Worm (Caenorhabditis elegans): ENCODE data around the gene dib-1.

DNA sequence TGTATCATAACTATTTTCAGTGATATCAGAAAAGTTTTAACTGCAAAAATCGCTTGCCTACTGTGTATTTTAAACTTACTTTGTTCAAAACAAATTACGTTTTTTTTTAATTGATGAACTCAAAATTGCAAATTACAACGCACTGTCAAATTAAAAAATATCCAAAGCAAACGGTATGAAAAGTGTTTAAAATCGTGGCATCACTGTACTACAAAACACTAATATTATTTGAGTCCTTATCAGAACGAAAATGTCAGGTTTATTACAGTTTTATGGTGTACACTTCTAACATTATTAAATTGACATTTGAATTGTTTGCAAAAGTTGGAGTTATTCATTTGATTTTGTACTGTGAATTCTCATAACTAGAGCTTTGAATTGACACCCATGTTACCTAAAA, 49.4 kb upstream of the dib-1 start, which contains the start of gene clec-83:
- TF ChIP-seq ama-1 (optimal IDR thresholded peaks at IDR 0.05) (no peak), dpl-1 (GFP tag; optimal IDR thresholded peaks at IDR 0.05) (no peak), lin-39 (tag; optimal IDR thresholded peaks at IDR 0.05) (no peak), F10B5.3 (tag; optimal IDR thresholded peaks at IDR 0.05) (no peak), dmd-9 (GFP tag; IDR thresholded peaks at IDR 0.05) (no peak), cey-2 (tag; optimal IDR thresholded peaks at IDR 0.05; ENCODE audit: borderline replicate concordance, insufficient read depth) (no peak), arid-1 (GFP tag; conservative IDR thresholded peaks at IDR 0.05) (no peak), ceh-32 (tag; optimal IDR thresholded peaks at IDR 0.05; ENCODE audit: poor library complexity) (no peak), pqm-1 (tag; optimal IDR thresholded peaks at IDR 0.05) (peak; percentile 58), unc-62 (GFP tag; optimal IDR thresholded peaks at IDR 0.05 in 1 of 2) (no peak), unc-62 (tag; optimal IDR thresholded peaks at IDR 0.05) (no peak), skn-1 (tag; optimal IDR thresholded peaks at IDR 0.05) (no peak), fkh-10 (GFP tag; optimal IDR thresholded peaks at IDR 0.05) (no peak), mdl-1 (tag; optimal IDR thresholded peaks at IDR 0.05) (no peak), dve-1 (tag; optimal IDR thresholded peaks at IDR 0.05; ENCODE audit: insufficient read depth) (peak; percentile 29)

Data from whole organism, L4 larva.